Worm (Caenorhabditis elegans) whole organism, L2 larva: ENCODE results near the gene ntr-2.

Experiments
- alr-1 ChIP-seq: fragments of 150-350 bp; optimal IDR thresholded peaks from 2 replicates; lab custom pipeline; 2014; ENCODE audit warnings: missing biosample characterization, missing genetic modification characterization
- ama-1 ChIP-seq: fragments of 150-350 bp; optimal IDR thresholded peaks from 2 replicates; lab custom pipeline; 2018; ENCODE audit warnings: inconsistent platforms
- elt-3 ChIP-seq: sonication (generic microtip); optimal IDR thresholded peaks from 2 replicates; lab custom pipeline; 2017; ENCODE audit warnings: missing biosample characterization, missing genetic modification characterization
- mdl-1 ChIP-seq, 2 experiments: fragments of 150-350 bp in 1 of 2; sonication (generic microtip) in 1 of 2; optimal IDR thresholded peaks; 2 replicates each; lab custom pipeline; 2017; ENCODE audit warnings: missing biosample characterization in 2 of 2, missing genetic modification characterization in 2 of 2
- nhr-237 ChIP-seq: fragments of 150-350 bp; optimal IDR thresholded peaks from 2 replicates; lab custom pipeline; 2014; ENCODE audit warnings: missing biosample characterization, missing genetic modification characterization
- unc-39 ChIP-seq: fragments of 150-350 bp; optimal IDR thresholded peaks from 2 replicates; lab custom pipeline; 2014; ENCODE audit warnings: missing biosample characterization, missing genetic modification characterization
- unc-55 ChIP-seq: fragments of 150-350 bp; sonication (generic microtip); optimal IDR thresholded peaks from 3 replicates; lab custom pipeline; 2014; ENCODE audit warnings: missing biosample characterization, missing genetic modification reagents, missing genetic modification characterization

ce11 chrX:14931443-14931842 lies 2.7 kb upstream of the ntr-2 start:
- no peak for TF ChIP-seq nhr-237
- no peak for TF ChIP-seq elt-3 (tag; lab: Kevin White, UChicago)
- no peak for TF ChIP-seq unc-39 (tag; lab: Kevin White, UChicago)
- no peak for TF ChIP-seq ama-1 (lab: Kevin White, UChicago)
- no peak for TF ChIP-seq unc-55 (GFP tag; lab: Kevin White, UChicago)
- TF ChIP-seq alr-1 (tag; lab: Kevin White, UChicago): no peak
- no peak for TF ChIP-seq mdl-1 (tag; optimal IDR thresholded peaks at IDR 0.05; lab: Kevin White, UChicago)
